Worm (Caenorhabditis elegans) whole organism, L3 larva: ENCODE measurements around the gene Y39A3CL.3.

ENCODE experiments used
- R02D3.7 ChIP-seq: fragments of 150-350 bp; optimal IDR thresholded peaks from 2 replicates; lab custom pipeline; 2014; ENCODE audit warnings: missing biosample characterization, missing genetic modification characterization
- ZK546.5 ChIP-seq: sonication (generic microtip); optimal IDR thresholded peaks from 2 replicates; lab custom pipeline; 2017; ENCODE audit warnings: missing biosample characterization, missing genetic modification characterization
- aly-2 ChIP-seq: fragments of 150-350 bp; optimal IDR thresholded peaks from 2 replicates; lab custom pipeline; 2014; ENCODE audit warnings: missing biosample characterization, missing genetic modification characterization
- ama-1 ChIP-seq: fragments of 150-350 bp; optimal IDR thresholded peaks from 2 replicates; lab custom pipeline; 2018
- ceh-28 ChIP-seq: fragments of 150-350 bp; optimal IDR thresholded peaks from 2 replicates; lab custom pipeline; 2014; ENCODE audit warnings: missing biosample characterization, missing genetic modification reagents, missing genetic modification characterization
- ceh-82 ChIP-seq: fragments of 150-350 bp; optimal IDR thresholded peaks from 2 replicates; lab custom pipeline; 2014; ENCODE audit warnings: missing biosample characterization, missing genetic modification characterization
- daf-12 ChIP-seq: fragments of 150-350 bp; optimal IDR thresholded peaks from 2 replicates; lab custom pipeline; 2014; ENCODE audit warnings: missing biosample characterization, missing genetic modification reagents, missing genetic modification characterization
- egl-27 ChIP-seq: sonication (generic microtip); optimal IDR thresholded peaks from 4 replicates; lab custom pipeline; 2017; ENCODE audit warnings: missing biosample characterization, missing genetic modification reagents, missing genetic modification characterization
- egl-5 ChIP-seq: fragments of 150-350 bp; optimal IDR thresholded peaks from 2 replicates; lab custom pipeline; 2017; ENCODE audit warnings: missing biosample characterization, missing genetic modification reagents, missing genetic modification characterization, inconsistent platforms
- elt-1 ChIP-seq: fragments of 150-350 bp; optimal IDR thresholded peaks from 2 replicates; lab custom pipeline; 2014; ENCODE audit warnings: missing biosample characterization, missing genetic modification characterization
- elt-3 ChIP-seq, 3 experiments: fragments of 150-350 bp in 1 of 3; sonication (generic microtip) in 2 of 3; optimal IDR thresholded peaks; 2 replicates in 2 of 3; 4 replicates in 1 of 3; lab custom pipeline; 2014 to 2017; ENCODE audit warnings: missing biosample characterization in 3 of 3, missing genetic modification characterization in 3 of 3
- eor-1 ChIP-seq, 2 experiments: fragments of 150-350 bp; optimal IDR thresholded peaks; 2 replicates each; lab custom pipeline; 2014 to 2018; ENCODE audit warnings: missing biosample characterization in 2 of 2, missing genetic modification characterization in 2 of 2
- fos-1 ChIP-seq: fragments of 150-350 bp; optimal IDR thresholded peaks from 2 replicates; lab custom pipeline; 2014; ENCODE audit warnings: missing biosample characterization, missing genetic modification characterization
- hmg-11 ChIP-seq: sonication (generic microtip); optimal IDR thresholded peaks from 2 replicates; lab custom pipeline; 2016; ENCODE audit warnings: missing genetic modification characterization, missing compliant biosample characterization
- lin-15B ChIP-seq: fragments of 150-350 bp; optimal IDR thresholded peaks from 2 replicates; lab custom pipeline; 2014; ENCODE audit warnings: missing biosample characterization, missing genetic modification characterization
- lin-39 ChIP-seq: fragments of 150-350 bp; optimal IDR thresholded peaks from 2 replicates; lab custom pipeline; 2018; ENCODE audit warnings: missing biosample characterization, missing genetic modification reagents, missing genetic modification characterization
- lsy-12 ChIP-seq: sonication (generic microtip); optimal IDR thresholded peaks from 2 replicates; lab custom pipeline; 2016; ENCODE audit warnings: mild to moderate bottlenecking, missing genetic modification characterization, missing compliant biosample characterization
- mdl-1 ChIP-seq: fragments of 150-350 bp; optimal IDR thresholded peaks from 2 replicates; lab custom pipeline; 2014; ENCODE audit warnings: missing biosample characterization, missing genetic modification characterization
- mml-1 ChIP-seq: fragments of 150-350 bp; sonication (generic microtip); optimal IDR thresholded peaks from 3 replicates; lab custom pipeline; 2014; ENCODE audit warnings: missing biosample characterization, missing genetic modification characterization
- nhr-23 ChIP-seq: fragments of 150-350 bp; optimal IDR thresholded peaks from 2 replicates; lab custom pipeline; 2014; ENCODE audit warnings: missing biosample characterization, missing genetic modification reagents, missing genetic modification characterization
- nhr-25 ChIP-seq: sonication (generic microtip); optimal IDR thresholded peaks from 2 replicates; lab custom pipeline; 2017; ENCODE audit warnings: missing biosample characterization, missing genetic modification characterization
- nhr-28 ChIP-seq: fragments of 150-350 bp; optimal IDR thresholded peaks from 2 replicates; lab custom pipeline; 2014; ENCODE audit warnings: missing biosample characterization, missing genetic modification characterization
- nhr-43 ChIP-seq: sonication (generic microtip); optimal IDR thresholded peaks from 2 replicates; lab custom pipeline; 2016; ENCODE audit warnings: mild to moderate bottlenecking, missing genetic modification characterization, missing compliant biosample characterization; ENCODE audit not compliant: poor library complexity, severe bottlenecking
- nhr-76 ChIP-seq: fragments of 150-350 bp; sonication (generic microtip); optimal IDR thresholded peaks from 5 replicates; lab custom pipeline; 2014; ENCODE audit warnings: missing biosample characterization, missing genetic modification characterization
- nhr-77 ChIP-seq: fragments of 150-350 bp; optimal IDR thresholded peaks from 2 replicates; lab custom pipeline; 2014; ENCODE audit warnings: missing biosample characterization, missing genetic modification characterization
- pha-4 ChIP-seq: fragments of 150-350 bp; optimal IDR thresholded peaks from 2 replicates; lab custom pipeline; 2014; ENCODE audit warnings: missing biosample characterization, missing genetic modification reagents, missing genetic modification characterization
- pqm-1 ChIP-seq: fragments of 150-350 bp; optimal IDR thresholded peaks from 2 replicates; lab custom pipeline; 2017; ENCODE audit warnings: missing biosample characterization, missing genetic modification characterization, inconsistent platforms
- skn-1 ChIP-seq: fragments of 150-350 bp; optimal IDR thresholded peaks from 2 replicates; lab custom pipeline; 2014; ENCODE audit warnings: missing biosample characterization, missing genetic modification characterization
- tbx-2 ChIP-seq: sonication (generic microtip); optimal IDR thresholded peaks from 2 replicates; lab custom pipeline; 2016; ENCODE audit warnings: mild to moderate bottlenecking, missing genetic modification characterization, missing compliant biosample characterization
- ztf-11 ChIP-seq: fragments of 150-350 bp; optimal IDR thresholded peaks from 2 replicates; lab custom pipeline; 2014; ENCODE audit warnings: missing biosample characterization, missing genetic modification characterization
- ztf-4 ChIP-seq: fragments of 150-350 bp; optimal IDR thresholded peaks from 2 replicates; lab custom pipeline; 2014; ENCODE audit warnings: missing biosample characterization, missing genetic modification characterization

Y39A3CL.3 gene

DNA sequence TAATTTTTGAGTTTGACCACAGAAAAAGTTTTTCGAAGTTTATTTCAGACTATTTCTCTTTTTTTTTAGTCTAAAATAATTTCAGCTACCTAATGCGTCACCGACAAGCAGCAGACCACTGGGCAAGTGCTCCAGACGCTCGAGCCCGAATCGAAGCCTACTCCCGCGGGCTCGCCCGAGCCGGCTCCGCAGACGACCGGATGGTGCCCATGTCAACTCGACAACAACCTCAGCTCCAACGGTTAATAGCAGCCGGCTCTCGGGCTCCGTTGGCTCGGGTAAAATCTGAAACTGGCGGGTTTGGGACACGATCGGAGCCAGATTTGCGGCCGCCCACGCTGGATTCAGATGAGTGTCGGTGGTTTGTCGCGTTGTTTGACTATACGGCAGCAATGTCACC is 25.4 kb downstream of the Y39A3CL.3 start:
- TF ChIP-seq fos-1 (tag; lab: Kevin White, UChicago) (no peak), hmg-11 (tag; lab: Kevin White, UChicago) (no peak), elt-1 (tag; lab: Kevin White, UChicago) (no peak), ceh-82 (no peak), ama-1 (no peak), R02D3.7 (tag; lab: Kevin White, UChicago) (no peak)

DNA sequence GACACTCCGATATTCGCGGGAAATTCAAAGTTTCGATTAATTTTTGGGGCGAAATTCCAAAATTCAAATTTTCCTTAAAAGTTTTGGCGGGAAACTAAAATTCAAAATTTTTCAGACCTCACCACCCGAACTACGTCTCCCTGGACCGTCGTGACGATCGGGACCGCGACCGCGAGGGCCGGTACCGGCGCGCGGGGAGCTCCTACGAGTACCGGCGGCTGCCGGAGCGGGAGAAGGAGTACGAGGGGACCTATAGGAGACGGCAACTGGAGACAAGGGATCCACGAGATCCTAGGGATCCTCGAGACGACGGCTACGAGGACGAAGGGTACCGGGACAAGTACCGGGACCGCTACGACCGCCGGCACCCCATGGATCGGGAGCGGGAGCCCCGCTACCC is 26.9 kb downstream of the Y39A3CL.3 start:
- no peak for TF ChIP-seq lin-39 (tag; lab: Kevin White, UChicago)
- no peak for TF ChIP-seq daf-12 (tag; lab: Kevin White, UChicago)
- no peak for TF ChIP-seq tbx-2 (tag; lab: Kevin White, UChicago)
- no peak for TF ChIP-seq elt-3 (tag; optimal IDR thresholded peaks at IDR 0.05; lab: Kevin White, UChicago)
- TF ChIP-seq ceh-82, result no peak
- no peak for TF ChIP-seq eor-1 (tag; optimal IDR thresholded peaks at IDR 0.05; lab: Kevin White, UChicago)
- no peak for TF ChIP-seq pqm-1
- no peak for TF ChIP-seq nhr-25 (tag; lab: Kevin White, UChicago)
- TF ChIP-seq ztf-11 (tag; lab: Kevin White, UChicago), result no peak
- no peak for TF ChIP-seq mdl-1 (tag; lab: Kevin White, UChicago)

ce11 chrIII:1805415-1806008 is 27.9 kb downstream of the Y39A3CL.3 start:
- TF ChIP-seq pha-4 (tag; lab: Kevin White, UChicago), result no peak
- TF ChIP-seq ceh-28, result peak; percentile 99

DNA sequence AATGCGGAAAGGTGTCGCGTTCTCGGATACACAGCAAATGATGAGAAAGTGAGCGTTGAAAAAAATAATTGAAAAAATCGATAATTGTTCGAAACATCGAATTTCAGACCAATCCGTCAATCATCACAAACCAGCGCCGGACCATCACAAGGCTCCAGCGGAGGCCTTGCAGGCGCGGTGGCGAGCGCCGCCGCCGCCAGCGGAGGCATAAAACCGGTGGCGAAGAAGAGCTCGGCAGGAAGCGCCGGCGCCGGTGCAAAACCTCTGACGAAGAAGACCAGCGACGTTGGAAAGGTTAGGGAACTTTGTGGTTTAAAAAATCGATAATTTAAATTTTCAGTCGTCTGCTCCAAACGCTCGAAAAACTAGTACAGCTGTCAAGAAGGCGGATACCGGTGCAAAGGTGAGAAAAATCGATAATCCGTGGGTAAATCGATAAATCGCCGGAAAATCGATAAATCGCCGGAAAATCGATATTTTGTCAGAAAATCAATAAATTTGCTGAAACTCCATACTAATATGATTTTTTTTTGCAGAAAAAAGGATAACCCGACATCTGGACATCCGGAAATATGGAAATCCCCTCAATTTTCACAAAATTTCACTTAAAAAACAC is 28.7 kb downstream of the Y39A3CL.3 start:
- TF ChIP-seq ceh-28 (peak; percentile 92), mml-1 (tag; lab: Kevin White, UChicago) (no peak)

ce11 chrIII:1807297-1807935 is 29.8 kb downstream of the Y39A3CL.3 start:
- peak; percentile 100 for TF ChIP-seq ceh-28

DNA sequence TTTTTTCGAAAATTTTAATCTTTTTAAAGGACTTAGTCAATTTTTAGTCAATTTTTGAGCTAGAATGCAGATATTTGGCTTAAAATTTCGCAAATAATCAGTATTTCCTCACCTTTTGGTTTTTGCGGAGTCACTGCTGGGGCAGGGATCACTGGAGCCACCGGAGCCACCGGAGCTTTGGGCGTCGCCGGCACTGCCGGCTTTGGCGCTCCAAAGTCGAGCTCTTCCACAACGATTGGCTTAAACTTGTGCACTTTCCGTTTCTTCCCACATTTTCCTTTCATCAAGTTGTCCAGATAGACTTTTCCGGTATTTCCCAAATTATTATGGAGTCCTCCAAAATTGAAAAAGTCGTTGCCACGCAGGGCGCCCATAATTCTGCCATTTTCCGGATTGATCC is 36.7 kb downstream of the Y39A3CL.3 start:
- TF ChIP-seq nhr-77 (no peak), aly-2 (tag; lab: Kevin White, UChicago) (no peak), lsy-12 (tag; lab: Kevin White, UChicago) (no peak), nhr-23 (tag; lab: Kevin White, UChicago) (no peak), ztf-4 (tag; lab: Kevin White, UChicago) (no peak), ZK546.5 (tag; lab: Kevin White, UChicago) (no peak), elt-3 (tag; optimal IDR thresholded peaks at IDR 0.05; lab: Kevin White, UChicago) (no peak), lin-15B (no peak), hmg-11 (tag; lab: Kevin White, UChicago) (no peak), lin-39 (tag; lab: Kevin White, UChicago) (no peak), pha-4 (tag; lab: Kevin White, UChicago) (no peak), nhr-43 (tag; lab: Kevin White, UChicago) (no peak), nhr-76 (tag; lab: Kevin White, UChicago) (no peak), mdl-1 (tag; lab: Kevin White, UChicago) (no peak)

DNA sequence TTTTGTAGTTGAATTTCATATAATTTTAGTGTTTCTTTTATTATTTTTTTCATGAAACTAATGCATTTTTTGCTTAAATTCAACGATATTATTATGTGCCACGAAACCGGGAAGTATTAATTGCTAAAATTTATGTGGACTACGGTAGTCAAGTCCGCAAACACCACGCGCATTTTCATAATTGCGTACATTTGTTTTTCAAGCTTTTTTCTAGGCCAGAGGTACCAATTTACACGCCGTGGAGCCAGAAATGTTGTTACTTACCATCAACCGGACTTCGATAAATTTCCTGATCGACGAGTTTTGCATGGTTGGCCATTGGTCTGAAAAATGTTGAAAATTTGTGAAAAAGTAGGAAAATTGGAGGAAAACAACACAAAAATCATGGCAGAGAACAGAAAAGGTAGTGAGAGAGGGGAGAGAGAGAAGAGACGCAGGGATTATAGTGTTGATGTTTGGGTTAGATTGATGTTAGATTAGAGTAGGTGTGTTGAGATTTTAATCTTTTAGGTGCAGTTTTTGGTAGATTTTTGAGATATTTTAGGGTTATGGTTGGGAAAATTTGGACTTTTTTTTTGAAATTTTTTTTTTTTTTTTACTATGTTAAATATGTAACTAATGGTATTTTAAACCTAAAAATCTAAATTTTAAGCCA is 40.5 kb downstream of the Y39A3CL.3 start, which contains the start of gene clp-4:
Gene clp-4, minus strand, starts transcription at position 323 of the 655 bp plus-strand sequence.
- TF ChIP-seq nhr-25 (tag; lab: Kevin White, UChicago) (peak; percentile 8), egl-5 (no peak), nhr-43 (tag; lab: Kevin White, UChicago) (no peak), nhr-28 (tag; lab: Kevin White, UChicago) (no peak), nhr-23 (tag; lab: Kevin White, UChicago) (peak; percentile 33), skn-1 (tag; lab: Kevin White, UChicago) (no peak), pqm-1 (no peak), egl-27 (tag; lab: Kevin White, UChicago) (no peak), nhr-76 (tag; lab: Kevin White, UChicago) (no peak), ztf-4 (tag; lab: Kevin White, UChicago) (no peak), elt-1 (tag; lab: Kevin White, UChicago) (peak; percentile 97)
